Fruit fly (Drosophila melanogaster) whole organism, embryonic: ENCODE results near the gene Tehao.
A peak's percentile ranks its signal among the peaks of the same experiment; 100 is the strongest.

Source experiments
- C15 ChIP-seq: fragments of 200-800 bp; sonication (Bioruptor generic); IDR thresholded peaks from 3 replicates; pipeline ENCODE4 v1.3.6; 2022; ENCODE audit warnings: missing biosample characterization, missing genetic modification characterization
- CG11398 ChIP-seq: fragments of 200-800 bp; sonication (Bioruptor generic); optimal IDR thresholded peaks from 2 replicates; lab custom pipeline; 2016; ENCODE audit warnings: missing biosample characterization, missing genetic modification characterization
- CG12155 ChIP-seq: fragments of 200-800 bp; sonication (Bioruptor generic); optimal IDR thresholded peaks from 3 replicates; lab custom pipeline; 2016; ENCODE audit warnings: missing biosample characterization, missing genetic modification characterization
- CG13296 ChIP-seq: fragments of 200-800 bp; sonication (Bioruptor generic); optimal IDR thresholded peaks from 3 replicates; lab custom pipeline; 2018; ENCODE audit warnings: missing biosample characterization, mild to moderate bottlenecking, missing genetic modification characterization
- CG13775 ChIP-seq: fragments of 200-800 bp; sonication (Bioruptor generic); optimal IDR thresholded peaks from 3 replicates; lab custom pipeline; 2017; ENCODE audit warnings: missing biosample characterization, mild to moderate bottlenecking, missing genetic modification characterization
- CG14441 ChIP-seq: fragments of 200-800 bp; sonication (Bioruptor generic); IDR thresholded peaks from 2 replicates; pipeline ENCODE4 v1.3.6; 2022; ENCODE audit warnings: missing biosample characterization, missing genetic modification characterization
- CG15601 ChIP-seq: fragments of 200-800 bp; sonication (Bioruptor generic); optimal IDR thresholded peaks from 3 replicates; lab custom pipeline; 2019; ENCODE audit warnings: missing biosample characterization, mild to moderate bottlenecking, missing genetic modification characterization, moderate library complexity
- CG15696 ChIP-seq: fragments of 200-800 bp; sonication (Bioruptor generic); optimal IDR thresholded peaks from 2 replicates; lab custom pipeline; 2019; ENCODE audit warnings: missing biosample characterization, mild to moderate bottlenecking, missing genetic modification characterization, moderate library complexity
- CG1792 ChIP-seq: fragments of 200-800 bp; sonication (Bioruptor generic); optimal IDR thresholded peaks from 2 replicates; lab custom pipeline; 2016; ENCODE audit warnings: missing biosample characterization, missing genetic modification characterization
- CG2712 ChIP-seq: fragments of 200-800 bp; optimal IDR thresholded peaks from 3 replicates; lab custom pipeline; 2019; ENCODE audit warnings: missing biosample characterization, mild to moderate bottlenecking, missing genetic modification characterization, moderate library complexity
- CG33557 ChIP-seq: fragments of 200-800 bp; sonication (Bioruptor generic); optimal IDR thresholded peaks from 2 replicates; lab custom pipeline; 2019; ENCODE audit warnings: missing biosample characterization, mild to moderate bottlenecking, missing genetic modification characterization, moderate library complexity
- CG43689 ChIP-seq: fragments of 200-800 bp; sonication (Bioruptor generic); IDR thresholded peaks from 2 replicates; pipeline ENCODE4 v1.3.6; 2022; ENCODE audit warnings: missing biosample characterization, missing genetic modification characterization
- CG4404 ChIP-seq: fragments of 200-800 bp; sonication (Bioruptor generic); IDR thresholded peaks from 2 replicates; pipeline ENCODE4 v1.3.6; 2022; ENCODE audit warnings: missing biosample characterization, missing genetic modification characterization
- CG5953 ChIP-seq: fragments of 200-800 bp; sonication (Bioruptor generic); IDR thresholded peaks from 2 replicates; pipeline ENCODE4 v1.3.6; 2022; ENCODE audit warnings: missing biosample characterization, missing genetic modification characterization
- CG6175 ChIP-seq: fragments of 200-800 bp; sonication (Bioruptor generic); IDR thresholded peaks from 3 replicates; pipeline ENCODE4 v1.3.6; 2022; ENCODE audit warnings: missing biosample characterization, missing genetic modification characterization
- CG6654 ChIP-seq: fragments of 200-800 bp; sonication (Bioruptor generic); optimal IDR thresholded peaks from 2 replicates; lab custom pipeline; 2017; ENCODE audit warnings: missing biosample characterization, mild to moderate bottlenecking, missing genetic modification characterization
- CG7745 ChIP-seq: fragments of 200-800 bp; sonication (Bioruptor generic); optimal IDR thresholded peaks from 2 replicates; lab custom pipeline; 2018; ENCODE audit warnings: missing biosample characterization, mild to moderate bottlenecking, missing genetic modification characterization, moderate library complexity
- CG8089 ChIP-seq: fragments of 200-800 bp; sonication (Bioruptor generic); optimal IDR thresholded peaks from 3 replicates; lab custom pipeline; 2016; ENCODE audit warnings: missing biosample characterization, missing genetic modification characterization
- CG8290 ChIP-seq, 3 experiments: fragments of 200-800 bp; sonication (Bioruptor generic); optimal IDR thresholded peaks; 2 replicates each; lab custom pipeline; 2016 to 2019; ENCODE audit warnings: missing biosample characterization in 3 of 3, missing genetic modification characterization in 3 of 3, mild to moderate bottlenecking in 2 of 3, moderate library complexity in 1 of 3
- CG8359 ChIP-seq: fragments of 200-800 bp; sonication (Bioruptor generic); optimal IDR thresholded peaks from 2 replicates; lab custom pipeline; 2017; ENCODE audit warnings: missing biosample characterization, mild to moderate bottlenecking, missing genetic modification characterization, borderline replicate concordance
- Deaf1 ChIP-seq: fragments of 200-800 bp; optimal IDR thresholded peaks from 3 replicates; lab custom pipeline; 2019; ENCODE audit warnings: missing biosample characterization, mild to moderate bottlenecking, missing genetic modification characterization, moderate library complexity
- Doc2 ChIP-seq: fragments of 200-800 bp; sonication (Bioruptor generic); IDR thresholded peaks from 2 replicates; pipeline ENCODE4 v1.3.6; 2022; ENCODE audit warnings: missing biosample characterization, missing genetic modification characterization
- Fer2 ChIP-seq: fragments of 200-800 bp; sonication (Bioruptor generic); optimal IDR thresholded peaks from 2 replicates; lab custom pipeline; 2018; ENCODE audit warnings: missing biosample characterization, mild to moderate bottlenecking, missing genetic modification characterization, moderate library complexity
- Gsc ChIP-seq: fragments of 200-800 bp; sonication (Bioruptor generic); IDR thresholded peaks from 2 replicates; pipeline ENCODE4 v1.3.6; 2022; ENCODE audit warnings: missing biosample characterization, missing genetic modification characterization
- HLH3B ChIP-seq: fragments of 200-800 bp; sonication (Bioruptor generic); IDR thresholded peaks from 2 replicates; pipeline ENCODE4 v1.3.6; 2022; ENCODE audit warnings: missing biosample characterization, missing genetic modification characterization
- Hmx ChIP-seq: fragments of 200-800 bp; sonication (Bioruptor generic); optimal IDR thresholded peaks from 2 replicates; lab custom pipeline; 2016; ENCODE audit warnings: missing biosample characterization, missing genetic modification characterization
- Hr78 ChIP-seq, 2 experiments: fragments of 200-800 bp in 1 of 2; fragments of >200 bp in 1 of 2; sonication (Bioruptor generic) in 1 of 2; optimal IDR thresholded peaks; 2 replicates each; lab custom pipeline; 2017 to 2019; ENCODE audit warnings: missing biosample characterization in 2 of 2, missing genetic modification characterization in 2 of 2, mild to moderate bottlenecking in 1 of 2, moderate library complexity in 1 of 2
- MBD-R2 ChIP-seq: fragments of 200-800 bp; sonication (Bioruptor generic); IDR thresholded peaks from 2 replicates; pipeline ENCODE4 v1.3.6; 2022; ENCODE audit warnings: missing biosample characterization, missing genetic modification characterization
- NFAT ChIP-seq: fragments of 200-800 bp; sonication (Bioruptor generic); IDR thresholded peaks from 2 replicates; pipeline ENCODE4 v1.3.6; 2022; ENCODE audit warnings: missing biosample characterization, missing genetic modification characterization
- Sin3A ChIP-seq: fragments of >200 bp; optimal IDR thresholded peaks from 2 replicates; lab custom pipeline; 2018
- Tbp ChIP-seq: fragments of >200 bp; optimal IDR thresholded peaks from 2 replicates; lab custom pipeline; 2018; ENCODE audit warnings: missing biosample characterization, missing genetic modification characterization
- Xbp1 ChIP-seq: fragments of 200-800 bp; sonication (Bioruptor generic); optimal IDR thresholded peaks from 3 replicates; lab custom pipeline; 2016; ENCODE audit warnings: missing biosample characterization, mild to moderate bottlenecking, missing genetic modification characterization
- aop ChIP-seq: fragments of 200-800 bp; sonication (Bioruptor generic); IDR thresholded peaks from 2 replicates; pipeline ENCODE4 v1.3.6; 2022; ENCODE audit warnings: missing biosample characterization, missing genetic modification characterization
- cad ChIP-seq: fragments of >200 bp; optimal IDR thresholded peaks from 2 replicates; lab custom pipeline; 2017; ENCODE audit warnings: missing biosample characterization, missing genetic modification characterization
- dati ChIP-seq: fragments of 200-800 bp; sonication (Bioruptor generic); IDR thresholded peaks from 2 replicates; pipeline ENCODE4 v1.3.6; 2022; ENCODE audit warnings: missing biosample characterization, missing genetic modification characterization
- en ChIP-seq: fragments of 200-800 bp; sonication (Bioruptor generic); optimal IDR thresholded peaks from 2 replicates; lab custom pipeline; 2016; ENCODE audit warnings: missing biosample characterization, missing genetic modification characterization
- esg ChIP-seq: fragments of 200-800 bp; sonication (Bioruptor generic); conservative IDR thresholded peaks from 2 replicates; pipeline ENCODE4 v1.3.6; 2022; ENCODE audit warnings: missing biosample characterization, missing genetic modification characterization
- ewg ChIP-seq: fragments of 200-800 bp; sonication (Bioruptor generic); optimal IDR thresholded peaks from 3 replicates; lab custom pipeline; 2017; ENCODE audit warnings: mild to moderate bottlenecking, missing biosample characterization, missing genetic modification reagents, missing genetic modification characterization
- gro ChIP-seq: fragments of 200-800 bp; sonication (Bioruptor generic); optimal IDR thresholded peaks from 2 replicates; lab custom pipeline; 2016; ENCODE audit warnings: missing biosample characterization, missing genetic modification characterization
- gsb ChIP-seq: fragments of 200-800 bp; sonication (Bioruptor generic); IDR thresholded peaks from 2 replicates; pipeline ENCODE4 v1.3.6; 2022; ENCODE audit warnings: missing biosample characterization, missing genetic modification characterization
- ham ChIP-seq: fragments of 200-800 bp; sonication (Bioruptor generic); IDR thresholded peaks from 2 replicates; pipeline ENCODE4 v1.3.6; 2022; ENCODE audit warnings: missing biosample characterization, missing genetic modification characterization
- insv ChIP-seq, 2 experiments: fragments of 200-800 bp; sonication (Bioruptor generic); optimal IDR thresholded peaks; 3 replicates each; lab custom pipeline; 2016 to 2018; ENCODE audit warnings: missing biosample characterization in 2 of 2, missing genetic modification characterization in 2 of 2
- kni ChIP-seq: fragments of 200-800 bp; sonication (Bioruptor generic); optimal IDR thresholded peaks from 3 replicates; lab custom pipeline; 2017; ENCODE audit warnings: mild to moderate bottlenecking, missing biosample characterization, missing genetic modification reagents, missing genetic modification characterization
- nom ChIP-seq: fragments of 200-800 bp; sonication (Bioruptor generic); optimal IDR thresholded peaks from 2 replicates; lab custom pipeline; 2017; ENCODE audit warnings: missing biosample characterization, missing genetic modification characterization, mild to moderate bottlenecking, moderate library complexity, missing genetic modification reagents
- org-1 ChIP-seq: fragments of 200-800 bp; sonication (Bioruptor generic); optimal IDR thresholded peaks from 2 replicates; lab custom pipeline; 2017; ENCODE audit warnings: missing biosample characterization, missing genetic modification characterization
- ro ChIP-seq: fragments of 200-800 bp; sonication (Bioruptor generic); IDR thresholded peaks from 2 replicates; pipeline ENCODE4 v1.3.6; 2022; ENCODE audit warnings: missing biosample characterization, missing genetic modification characterization
- sc ChIP-seq, 3 experiments: fragments of >200 bp in 2 of 3; fragments of 200-800 bp in 1 of 3; sonication (Bioruptor generic) in 1 of 3; optimal IDR thresholded peaks; 2 replicates in 2 of 3; 3 replicates in 1 of 3; lab custom pipeline; 2017; ENCODE audit warnings: mild to moderate bottlenecking in 1 of 3, missing biosample characterization in 1 of 3, missing genetic modification characterization in 1 of 3, missing genetic modification reagents in 1 of 3
- sisA ChIP-seq: fragments of 200-800 bp; sonication (Bioruptor generic); IDR thresholded peaks from 2 replicates; pipeline ENCODE4 v1.3.6; 2022; ENCODE audit warnings: missing biosample characterization, missing genetic modification characterization
- sna ChIP-seq: fragments of 200-800 bp; sonication (Bioruptor generic); IDR thresholded peaks from 2 replicates; pipeline ENCODE4 v1.3.6; 2022; ENCODE audit warnings: missing biosample characterization, missing genetic modification characterization; ENCODE audit not compliant: partially characterized antibody
- sob ChIP-seq: fragments of 200-800 bp; sonication (Bioruptor generic); IDR thresholded peaks from 2 replicates; pipeline ENCODE4 v1.3.6; 2022; ENCODE audit warnings: missing biosample characterization, missing genetic modification characterization
- zfh2 ChIP-seq: fragments of 200-800 bp; sonication (Bioruptor generic); optimal IDR thresholded peaks from 2 replicates; lab custom pipeline; 2016; ENCODE audit warnings: missing biosample characterization, missing genetic modification characterization

The Tehao gene

DNA sequence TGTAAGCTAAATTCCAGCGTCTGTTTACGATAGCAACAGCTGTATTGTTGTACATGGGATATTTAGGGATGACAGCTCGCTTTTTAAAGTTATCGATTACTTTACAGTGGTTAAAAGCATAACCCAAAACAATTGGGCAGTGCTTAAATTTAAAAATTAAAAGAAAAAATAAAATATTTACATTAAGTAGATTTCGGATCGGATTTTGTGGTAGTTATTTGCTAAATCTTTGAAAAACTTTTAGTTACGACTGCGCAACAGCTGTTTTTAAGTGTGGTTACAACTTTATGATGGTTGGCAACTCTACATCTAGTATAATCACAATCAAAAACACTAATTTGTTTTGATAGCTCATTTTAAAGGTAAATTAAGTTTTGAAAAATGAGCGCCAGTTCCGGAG, 48.2 kb upstream of the Tehao start, which contains the start of the genes Ing5 and CG7099 (continued):
- peak; percentile 98 for TF ChIP-seq sob (GFP tag; lab: Robert Waterston, UW)
- TF ChIP-seq dati (GFP tag; lab: Robert Waterston, UW), result peak; percentile 88
- peak; percentile 96 for TF ChIP-seq CG4404 (GFP tag; lab: Robert Waterston, UW)
- TF ChIP-seq CG6175 (GFP tag; lab: Robert Waterston, UW), result peak; percentile 90
- peak; percentile 89 for TF ChIP-seq gsb (GFP tag; lab: Robert Waterston, UW)
- TF ChIP-seq Tbp, result no peak
- peak; percentile 91 for TF ChIP-seq CG33557 (GFP tag; lab: Kevin White, UChicago)
- TF ChIP-seq CG12155, result peak; percentile 96
- peak; percentile 77; the same call in 1 of the 2 replicates for TF ChIP-seq ham (GFP tag; lab: Robert Waterston, UW)
- peak; percentile 67 for TF ChIP-seq sna (GFP tag; lab: Robert Waterston, UW)
- TF ChIP-seq CG6654, result peak; percentile 80
- TF ChIP-seq Fer2 (tag; lab: Kevin White, UChicago), result peak; percentile 95
- TF ChIP-seq CG13775, result peak; percentile 97
- TF ChIP-seq kni (GFP tag; lab: Kevin White, UChicago), result no peak
- peak; percentile 84 for TF ChIP-seq org-1 (GFP tag; lab: Kevin White, UChicago)
- TF ChIP-seq nom (GFP tag; lab: Kevin White, UChicago), result peak; percentile 82
- peak; percentile 94 for TF ChIP-seq esg (GFP tag; lab: Robert Waterston, UW)
- TF ChIP-seq HLH3B, result peak; percentile 96
- TF ChIP-seq gro (GFP tag; lab: Kevin White, UChicago), result peak; percentile 91
- TF ChIP-seq CG1792, result peak; percentile 59
- TF ChIP-seq en, result peak; percentile 60
- peak; percentile 97 for TF ChIP-seq CG15696 (tag; lab: Kevin White, UChicago)
- TF ChIP-seq CG7745 (tag; lab: Kevin White, UChicago), result peak; percentile 54
- TF ChIP-seq Doc2, result peak; percentile 91
- TF ChIP-seq NFAT (GFP tag; lab: Robert Waterston, UW), result peak; percentile 95
- TF ChIP-seq sc (optimal IDR thresholded peaks at IDR 0.05; lab: Kevin White, UChicago), result no peak
- TF ChIP-seq sc (GFP tag; optimal IDR thresholded peaks at IDR 0.05; lab: Kevin White, UChicago), result peak; percentile 93
- TF ChIP-seq CG43689 (GFP tag; lab: Robert Waterston, UW), result peak; percentile 91
- peak; percentile 99 for TF ChIP-seq MBD-R2 (GFP tag; lab: Robert Waterston, UW)
- peak; percentile 88 for TF ChIP-seq Hmx (GFP tag; lab: Kevin White, UChicago)
- no peak for TF ChIP-seq cad (GFP tag; lab: Kevin White, UChicago)
- peak; percentile 79 for TF ChIP-seq Gsc (GFP tag; lab: Robert Waterston, UW)
- TF ChIP-seq CG2712 (tag; lab: Kevin White, UChicago), result peak; percentile 97
- TF ChIP-seq sisA (GFP tag; lab: Robert Waterston, UW), result peak; percentile 97
- TF ChIP-seq Deaf1 (tag; lab: Kevin White, UChicago), result no peak
- peak; percentile 87 for TF ChIP-seq aop (GFP tag; lab: Robert Waterston, UW)
- TF ChIP-seq C15, result peak; percentile 94
- peak; percentile 94 for TF ChIP-seq CG15601 (tag; lab: Kevin White, UChicago)
- peak; percentile 94 for TF ChIP-seq CG13296 (GFP tag; lab: Kevin White, UChicago)
- TF ChIP-seq CG8290 (GFP tag; optimal IDR thresholded peaks at IDR 0.05; lab: Kevin White, UChicago), result peak; percentile 96
- peak in 1 of 2 experiments; percentile 92 for TF ChIP-seq CG8290 (tag; optimal IDR thresholded peaks at IDR 0.05; lab: Kevin White, UChicago)
- no peak for TF ChIP-seq Sin3A
- TF ChIP-seq Hr78 (GFP tag; optimal IDR thresholded peaks at IDR 0.05; lab: Kevin White, UChicago), result no peak
- peak; percentile 92 for TF ChIP-seq CG5953 (GFP tag; lab: Robert Waterston, UW)
- peak; percentile 90 for TF ChIP-seq ro (GFP tag; lab: Robert Waterston, UW)
- peak; percentile 93 for TF ChIP-seq ewg
- TF ChIP-seq zfh2 (GFP tag; lab: Kevin White, UChicago), result peak; percentile 95
- TF ChIP-seq CG14441, result peak; percentile 98
- peak in 1 of 2 experiments; percentile 73 for TF ChIP-seq insv (GFP tag; optimal IDR thresholded peaks at IDR 0.05; lab: Kevin White, UChicago)
- TF ChIP-seq CG8359 (GFP tag; lab: Kevin White, UChicago), result peak; percentile 73
- TF ChIP-seq Xbp1 (GFP tag; lab: Kevin White, UChicago), result peak; percentile 99
- TF ChIP-seq CG8089 (GFP tag; lab: Kevin White, UChicago), result peak; percentile 77
- peak; percentile 60 for TF ChIP-seq CG11398
